Worm (Caenorhabditis elegans): ENCODE data around the gene srab-22.

DNA sequence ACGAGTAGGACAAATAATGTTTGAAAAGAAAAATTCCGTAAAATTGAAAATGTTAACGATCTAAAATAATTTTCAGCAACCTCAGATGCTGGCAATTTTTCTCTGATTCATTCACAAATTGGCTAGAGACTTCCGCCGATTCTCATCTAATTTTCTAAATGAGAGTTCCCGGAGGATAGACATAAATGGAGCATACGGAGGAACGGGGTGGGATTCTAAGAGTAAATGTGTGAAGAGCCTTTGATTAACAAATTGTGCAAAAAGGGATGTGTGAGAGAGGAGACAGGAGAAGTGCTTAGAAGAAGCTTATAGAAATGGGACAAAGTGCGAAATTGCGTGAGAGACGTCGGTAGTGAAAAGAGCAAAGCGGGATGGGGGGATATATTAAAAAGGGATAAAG is 25.5 kb downstream of the srab-22 start:
- TF ChIP-seq W03F9.2 (tag; optimal IDR thresholded peaks at IDR 0.05) = no peak
- TF ChIP-seq him-1 (tag; optimal IDR thresholded peaks at IDR 0.05) = no peak
- TF ChIP-seq dao-5 (tag; optimal IDR thresholded peaks at IDR 0.05) = no peak

Data from whole organism, L4/young adult.